Worm (Caenorhabditis elegans): ENCODE data around the gene C56G2.4.

- TF ChIP-seq him-1 (tag; optimal IDR thresholded peaks at IDR 0.05): no peak
- TF ChIP-seq dao-5 (tag; optimal IDR thresholded peaks at IDR 0.05): no peak
- TF ChIP-seq W03F9.2 (tag; optimal IDR thresholded peaks at IDR 0.05): no peak
These were observed 44.3 kb upstream of the C56G2.4 start, which contains the start of gene F47D12.6 for ce11 chrIII:6287195-6287594.
